Fruit fly (Drosophila melanogaster) whole organism, embryonic: ENCODE measurements around the gene Dyrk2.

Source experiments
- Asciz ChIP-seq: fragments of 200-800 bp; sonication (Bioruptor generic); optimal IDR thresholded peaks from 2 replicates; lab custom pipeline; 2017; ENCODE audit warnings: missing biosample characterization, mild to moderate bottlenecking, missing genetic modification characterization, missing genetic modification reagents
- CG10543 ChIP-seq: fragments of 200-800 bp; sonication (Bioruptor generic); optimal IDR thresholded peaks from 3 replicates; lab custom pipeline; 2017; ENCODE audit warnings: missing biosample characterization, mild to moderate bottlenecking, missing genetic modification characterization, moderate library complexity
- CG12744 ChIP-seq: fragments of 200-800 bp; sonication (Bioruptor generic); optimal IDR thresholded peaks from 2 replicates; lab custom pipeline; 2016; ENCODE audit warnings: missing biosample characterization, missing genetic modification characterization
- CG16779 ChIP-seq: fragments of 200-800 bp; sonication (Bioruptor generic); IDR thresholded peaks from 2 replicates; pipeline ENCODE4 v1.3.6; 2022; ENCODE audit warnings: missing biosample characterization, missing genetic modification characterization
- CG16813 ChIP-seq: fragments of 200-800 bp; sonication (Bioruptor generic); IDR thresholded peaks from 3 replicates; pipeline ENCODE4 v1.3.6; 2022; ENCODE audit warnings: missing biosample characterization, missing genetic modification characterization; ENCODE audit not compliant: partially characterized antibody
- CG16815 ChIP-seq: fragments of 200-800 bp; sonication (Bioruptor generic); optimal IDR thresholded peaks from 3 replicates; lab custom pipeline; 2017; ENCODE audit warnings: missing biosample characterization, mild to moderate bottlenecking, missing genetic modification characterization
- CG1792 ChIP-seq: fragments of 200-800 bp; sonication (Bioruptor generic); optimal IDR thresholded peaks from 2 replicates; lab custom pipeline; 2016; ENCODE audit warnings: missing biosample characterization, missing genetic modification characterization
- CG18764 ChIP-seq: fragments of 200-800 bp; sonication (Bioruptor generic); optimal IDR thresholded peaks from 3 replicates; lab custom pipeline; 2016; ENCODE audit warnings: missing biosample characterization, missing genetic modification characterization
- CG32772 ChIP-seq: fragments of 200-800 bp; sonication (Bioruptor generic); IDR thresholded peaks from 2 replicates; pipeline ENCODE4 v1.3.6; 2022; ENCODE audit warnings: missing biosample characterization, missing genetic modification characterization
- CG3281 ChIP-seq: fragments of 200-800 bp; sonication (Bioruptor generic); optimal IDR thresholded peaks from 3 replicates; lab custom pipeline; 2017; ENCODE audit warnings: missing biosample characterization, mild to moderate bottlenecking, missing genetic modification characterization
- CG34224 ChIP-seq: fragments of 200-800 bp; sonication (Bioruptor generic); IDR thresholded peaks from 3 replicates; pipeline ENCODE4 v1.3.6; 2022; ENCODE audit warnings: missing biosample characterization, missing genetic modification characterization; ENCODE audit not compliant: partially characterized antibody
- CG3726 ChIP-seq: fragments of 200-800 bp; sonication (Bioruptor generic); IDR thresholded peaks from 3 replicates; pipeline ENCODE4, ENCODE4 v1.3.6; 2022; ENCODE audit warnings: missing biosample characterization, missing genetic modification characterization
- CG3995 ChIP-seq: fragments of 200-800 bp; sonication (Bioruptor generic); optimal IDR thresholded peaks from 3 replicates; lab custom pipeline; 2016; ENCODE audit warnings: missing biosample characterization, missing genetic modification characterization
- CG4424 ChIP-seq: fragments of 200-800 bp; sonication (Bioruptor generic); optimal IDR thresholded peaks from 3 replicates; lab custom pipeline; 2016; ENCODE audit warnings: missing biosample characterization, missing genetic modification characterization
- CG4707 ChIP-seq: fragments of 200-800 bp; sonication (Bioruptor generic); optimal IDR thresholded peaks from 2 replicates; lab custom pipeline; 2018; ENCODE audit warnings: missing biosample characterization, mild to moderate bottlenecking, missing genetic modification characterization, moderate library complexity
- CG7963 ChIP-seq: fragments of 200-800 bp; sonication (Bioruptor generic); IDR thresholded peaks from 3 replicates; pipeline ENCODE4 v1.3.6; 2022; ENCODE audit warnings: missing biosample characterization, missing genetic modification characterization; ENCODE audit not compliant: partially characterized antibody
- CG8388 ChIP-seq: fragments of 200-800 bp; sonication (Bioruptor generic); optimal IDR thresholded peaks from 2 replicates; lab custom pipeline; 2019; ENCODE audit warnings: missing biosample characterization, mild to moderate bottlenecking, missing genetic modification characterization, moderate library complexity
- CG9817 ChIP-seq: fragments of 200-800 bp; sonication (Bioruptor generic); optimal IDR thresholded peaks from 2 replicates; lab custom pipeline; 2018; ENCODE audit warnings: missing biosample characterization, mild to moderate bottlenecking, missing genetic modification characterization, moderate library complexity
- CTCF ChIP-seq: fragments of 200-800 bp; sonication (Bioruptor generic); optimal IDR thresholded peaks from 2 replicates; lab custom pipeline; 2017; ENCODE audit warnings: missing biosample characterization, mild to moderate bottlenecking, missing genetic modification characterization, moderate library complexity
- Dek ChIP-seq: fragments of 200-800 bp; sonication (Bioruptor generic); optimal IDR thresholded peaks from 3 replicates; lab custom pipeline; 2019; ENCODE audit warnings: missing biosample characterization, mild to moderate bottlenecking, missing genetic modification characterization, moderate library complexity
- Fer3 ChIP-seq: fragments of 200-800 bp; sonication (Bioruptor generic); optimal IDR thresholded peaks from 2 replicates; lab custom pipeline; 2018; ENCODE audit warnings: missing biosample characterization, mild to moderate bottlenecking, missing genetic modification characterization, moderate library complexity
- H15 ChIP-seq: fragments of 200-800 bp; sonication (Bioruptor generic); IDR thresholded peaks from 3 replicates; pipeline ENCODE4 v1.3.6; 2022; ENCODE audit warnings: missing biosample characterization, missing genetic modification characterization
- Kr ChIP-seq: fragments of 200-800 bp; sonication (Bioruptor generic); optimal IDR thresholded peaks from 2 replicates; lab custom pipeline; 2017; ENCODE audit warnings: missing biosample characterization, mild to moderate bottlenecking, missing genetic modification characterization
- Nf-YC ChIP-seq: fragments of 200-800 bp; optimal IDR thresholded peaks from 3 replicates; lab custom pipeline; 2019; ENCODE audit warnings: missing biosample characterization, mild to moderate bottlenecking, missing genetic modification characterization, moderate library complexity
- Oli ChIP-seq: fragments of 200-800 bp; sonication (Bioruptor generic); optimal IDR thresholded peaks from 2 replicates; lab custom pipeline; 2018; ENCODE audit warnings: missing biosample characterization, mild to moderate bottlenecking, missing genetic modification characterization, moderate library complexity
- PHDP ChIP-seq: fragments of 200-800 bp; sonication (Bioruptor generic); optimal IDR thresholded peaks from 3 replicates; lab custom pipeline; 2018; ENCODE audit warnings: missing biosample characterization, mild to moderate bottlenecking, missing genetic modification characterization, moderate library complexity
- Pdp1 ChIP-seq, 2 experiments: fragments of 200-800 bp; sonication (Bioruptor generic); optimal IDR thresholded peaks; 3 replicates each; lab custom pipeline; 2016; ENCODE audit warnings: missing biosample characterization in 2 of 2, missing genetic modification characterization in 2 of 2, mild to moderate bottlenecking in 1 of 2, moderate library complexity in 1 of 2
- Rfx ChIP-seq: fragments of 200-800 bp; sonication (Bioruptor generic); IDR thresholded peaks from 2 replicates; pipeline ENCODE4 v1.3.6; 2022; ENCODE audit warnings: missing biosample characterization, missing genetic modification characterization
- Side ChIP-seq: fragments of 200-800 bp; sonication (Bioruptor generic); optimal IDR thresholded peaks from 2 replicates; lab custom pipeline; 2016; ENCODE audit warnings: missing biosample characterization, missing genetic modification characterization
- TFAM ChIP-seq: fragments of 200-800 bp; sonication (Bioruptor generic); optimal IDR thresholded peaks from 2 replicates; lab custom pipeline; 2017; ENCODE audit warnings: missing biosample characterization, missing genetic modification characterization, inconsistent platforms
- Xbp1 ChIP-seq: fragments of 200-800 bp; sonication (Bioruptor generic); optimal IDR thresholded peaks from 3 replicates; lab custom pipeline; 2016; ENCODE audit warnings: missing biosample characterization, mild to moderate bottlenecking, missing genetic modification characterization
- YL-1 ChIP-seq: fragments of 200-800 bp; sonication (Bioruptor generic); optimal IDR thresholded peaks from 3 replicates; lab custom pipeline; 2017; ENCODE audit warnings: missing biosample characterization, mild to moderate bottlenecking, missing genetic modification characterization
- bsh ChIP-seq, 2 experiments: fragments of 200-800 bp; sonication (Bioruptor generic); optimal IDR thresholded peaks; 2 replicates each; lab custom pipeline; 2017 to 2018; ENCODE audit warnings: mild to moderate bottlenecking in 2 of 2, missing biosample characterization in 2 of 2, missing genetic modification characterization in 2 of 2, moderate library complexity in 1 of 2
- dan ChIP-seq: fragments of 200-800 bp; sonication (Bioruptor generic); IDR thresholded peaks from 2 replicates; pipeline ENCODE4 v1.3.6; 2022; ENCODE audit warnings: missing biosample characterization, missing genetic modification characterization
- dmrt11E ChIP-seq: fragments of 200-800 bp; sonication (Bioruptor generic); optimal IDR thresholded peaks from 3 replicates; lab custom pipeline; 2018; ENCODE audit warnings: missing biosample characterization, mild to moderate bottlenecking, missing genetic modification characterization, moderate library complexity
- emc ChIP-seq: fragments of 200-800 bp; sonication (Bioruptor generic); optimal IDR thresholded peaks from 2 replicates; lab custom pipeline; 2016; ENCODE audit warnings: missing biosample characterization, missing genetic modification characterization
- gem ChIP-seq: fragments of 200-800 bp; sonication (Bioruptor generic); optimal IDR thresholded peaks from 2 replicates; lab custom pipeline; 2019; ENCODE audit warnings: missing biosample characterization, mild to moderate bottlenecking, missing genetic modification characterization, moderate library complexity
- gsb-n ChIP-seq: fragments of 200-800 bp; sonication (Bioruptor generic); optimal IDR thresholded peaks from 3 replicates; lab custom pipeline; 2018; ENCODE audit warnings: missing biosample characterization, mild to moderate bottlenecking, missing genetic modification characterization
- inv ChIP-seq: fragments of 200-800 bp; sonication (Bioruptor generic); IDR thresholded peaks from 2 replicates; pipeline ENCODE4 v1.3.6; 2022; ENCODE audit warnings: missing biosample characterization, missing genetic modification characterization; ENCODE audit not compliant: partially characterized antibody
- lilli ChIP-seq: fragments of 200-800 bp; sonication (Bioruptor generic); optimal IDR thresholded peaks from 3 replicates; lab custom pipeline; 2016; ENCODE audit warnings: missing biosample characterization, missing genetic modification characterization
- luna ChIP-seq: fragments of 200-800 bp; sonication (Bioruptor generic); optimal IDR thresholded peaks from 2 replicates; lab custom pipeline; 2016; ENCODE audit warnings: missing biosample characterization, missing genetic modification characterization
- onecut ChIP-seq: fragments of 200-800 bp; sonication (Bioruptor generic); IDR thresholded peaks from 2 replicates; pipeline ENCODE4 v1.3.6; 2022; ENCODE audit warnings: missing biosample characterization, missing genetic modification characterization
- run ChIP-seq: fragments of 200-800 bp; sonication (Bioruptor generic); optimal IDR thresholded peaks from 3 replicates; lab custom pipeline; 2018; ENCODE audit warnings: missing biosample characterization, mild to moderate bottlenecking, missing genetic modification characterization
- sens ChIP-seq: fragments of 200-800 bp; sonication (Bioruptor generic); peaks from one replicate; lab custom pipeline; 2016; ENCODE audit warnings: missing biosample characterization, missing genetic modification characterization
- sens-2 ChIP-seq: fragments of 200-800 bp; sonication (Bioruptor generic); IDR thresholded peaks from 2 replicates; pipeline ENCODE4 v1.3.6; 2022; ENCODE audit warnings: missing biosample characterization, missing genetic modification characterization
- slou ChIP-seq: fragments of 200-800 bp; sonication (Bioruptor generic); optimal IDR thresholded peaks from 3 replicates; lab custom pipeline; 2016; ENCODE audit warnings: missing biosample characterization, missing genetic modification characterization
- slp2 ChIP-seq: fragments of 200-800 bp; sonication (Bioruptor generic); optimal IDR thresholded peaks from 2 replicates; lab custom pipeline; 2016; ENCODE audit warnings: missing biosample characterization, missing genetic modification characterization
- tll ChIP-seq, 2 experiments: fragments of 200-800 bp in 1 of 2; fragments of >200 bp in 1 of 2; sonication (Bioruptor generic) in 1 of 2; optimal IDR thresholded peaks; 2 replicates each; lab custom pipeline; 2017 to 2019; ENCODE audit warnings: missing biosample characterization in 2 of 2, missing genetic modification characterization in 2 of 2, mild to moderate bottlenecking in 1 of 2, moderate library complexity in 1 of 2
- twi ChIP-seq: fragments of 200-800 bp; optimal IDR thresholded peaks from 2 replicates; lab custom pipeline; 2019; ENCODE audit warnings: missing biosample characterization, mild to moderate bottlenecking, missing genetic modification characterization, moderate library complexity
- unpg ChIP-seq: fragments of 200-800 bp; sonication (Bioruptor generic); optimal IDR thresholded peaks from 3 replicates; lab custom pipeline; 2018; ENCODE audit warnings: missing biosample characterization, mild to moderate bottlenecking, missing genetic modification characterization, moderate library complexity

The Dyrk2 gene

dm6 chr2L:14252271-14252870 lies 18.4 kb upstream of the Dyrk2 start:
- peak; percentile 55 for TF ChIP-seq gsb-n (tag; lab: Kevin White, UChicago)
- no peak for TF ChIP-seq CG16815 (GFP tag; lab: Kevin White, UChicago)
- no peak for TF ChIP-seq Kr (GFP tag; lab: Kevin White, UChicago)
- TF ChIP-seq CG8388 (GFP tag; lab: Kevin White, UChicago): peak; percentile 46
- no peak for TF ChIP-seq luna (GFP tag; lab: Kevin White, UChicago)
- TF ChIP-seq CG3281 (GFP tag; lab: Kevin White, UChicago): peak; percentile 29
- TF ChIP-seq CG3726 (GFP tag; lab: Robert Waterston, UW): no peak
- TF ChIP-seq sens: peak; percentile 77
- TF ChIP-seq sens-2 (GFP tag; lab: Robert Waterston, UW): no peak
- no peak for TF ChIP-seq CG4707
- no peak for TF ChIP-seq CG1792 (GFP tag; lab: Kevin White, UChicago)
- TF ChIP-seq slou (GFP tag; lab: Kevin White, UChicago): no peak
- peak; percentile 6 for TF ChIP-seq Asciz
- no peak for TF ChIP-seq CG7963 (GFP tag; lab: Robert Waterston, UW)
- TF ChIP-seq CG16813 (GFP tag; lab: Robert Waterston, UW): no peak
- TF ChIP-seq PHDP (tag; lab: Kevin White, UChicago): peak; percentile 67
- no peak for TF ChIP-seq Side (GFP tag; lab: Kevin White, UChicago)
- TF ChIP-seq tll (GFP tag; optimal IDR thresholded peaks at IDR 0.05; lab: Kevin White, UChicago): no peak
- TF ChIP-seq onecut (GFP tag; lab: Robert Waterston, UW): no peak
- peak; percentile 32 for TF ChIP-seq CG4424 (GFP tag; lab: Kevin White, UChicago)
- no peak for TF ChIP-seq slp2 (GFP tag; lab: Kevin White, UChicago)
- TF ChIP-seq CG34224 (GFP tag; lab: Robert Waterston, UW): no peak
- peak; percentile 77 for TF ChIP-seq gem (tag; lab: Kevin White, UChicago)
- TF ChIP-seq Dek: peak; percentile 38
- no peak for TF ChIP-seq CTCF (GFP tag; lab: Kevin White, UChicago)
- TF ChIP-seq twi (tag; lab: Kevin White, UChicago): no peak
- TF ChIP-seq Fer3 (tag; lab: Kevin White, UChicago): peak; percentile 37
- TF ChIP-seq emc (GFP tag; lab: Kevin White, UChicago): no peak
- TF ChIP-seq dmrt11E (tag; lab: Kevin White, UChicago): peak; percentile 50
- 0 out of 2 replicates have a peak, but pooled peaks have one; percentile 9 for TF ChIP-seq CG32772 (GFP tag; lab: Robert Waterston, UW)
- TF ChIP-seq run (tag; lab: Kevin White, UChicago): peak; percentile 25
- no peak for TF ChIP-seq CG10543 (GFP tag; lab: Kevin White, UChicago)
- TF ChIP-seq Nf-YC (tag; lab: Kevin White, UChicago): no peak
- peak; percentile 33 for TF ChIP-seq Oli (tag; lab: Kevin White, UChicago)
- no peak for TF ChIP-seq dan (GFP tag; lab: Robert Waterston, UW)
- TF ChIP-seq CG16779 (GFP tag; lab: Robert Waterston, UW): no peak
- TF ChIP-seq YL-1 (GFP tag; lab: Kevin White, UChicago): no peak
- TF ChIP-seq CG18764 (GFP tag; lab: Kevin White, UChicago): peak; percentile 12
- TF ChIP-seq inv (GFP tag; lab: Robert Waterston, UW): no peak
- no peak for TF ChIP-seq TFAM (GFP tag; lab: Kevin White, UChicago)
- peak; percentile 67 for TF ChIP-seq unpg (GFP tag; lab: Kevin White, UChicago)
- TF ChIP-seq CG12744 (GFP tag; lab: Kevin White, UChicago): no peak
- peak in 1 of 2 experiments; percentile 56 for TF ChIP-seq bsh (GFP tag; optimal IDR thresholded peaks at IDR 0.05; lab: Kevin White, UChicago)
- TF ChIP-seq CG9817 (tag; lab: Kevin White, UChicago): peak; percentile 9
- no peak for TF ChIP-seq H15
- no peak for TF ChIP-seq Pdp1 (GFP tag; optimal IDR thresholded peaks at IDR 0.05; lab: Kevin White, UChicago)
- TF ChIP-seq Xbp1 (GFP tag; lab: Kevin White, UChicago): peak; percentile 27
- no peak for TF ChIP-seq Rfx
- TF ChIP-seq CG3995: peak; percentile 90
- no peak for TF ChIP-seq lilli (GFP tag; lab: Kevin White, UChicago)
